Worm (Caenorhabditis elegans): ENCODE measurements around the gene hda-10.

Gene hda-10

ce11 chrII:13882405-13882804, at the start of gene hda-10:
Gene hda-10 (plus strand): TSS chrII:13882705.
- no peak for TF ChIP-seq ztf-22 (GFP tag; optimal IDR thresholded peaks at IDR 0.05)
- no peak for TF ChIP-seq Y56A3A.18 (GFP tag; IDR thresholded peaks at IDR 0.05)
- TF ChIP-seq madf-6 (GFP tag; IDR thresholded peaks at IDR 0.05), result 0 out of 2 replicates have a peak, but pooled peaks have one; percentile 6
- TF ChIP-seq ztf-28 (GFP tag; IDR thresholded peaks at IDR 0.05), result no peak

- TF ChIP-seq aptf-3 (GFP tag; IDR thresholded peaks at IDR 0.05) (no peak), C06A6.2 (GFP tag; conservative IDR thresholded peaks at IDR 0.05) (0 out of 2 replicates have a peak, but pooled peaks have one; percentile 7)
These were observed 49.0 kb upstream of the hda-10 start, which contains the start of gene F08G2.5 for ce11 chrII:13833505-13833904. Gene F08G2.5 (minus strand): TSS chrII:13833631.

- TF ChIP-seq repo-1 (tag; optimal IDR thresholded peaks at IDR 0.05) (peak; percentile 77), F33H1.4 (GFP tag; IDR thresholded peaks at IDR 0.05) (peak; percentile 24; the same call in 1 of the 2 replicates), ztf-26 (tag; optimal IDR thresholded peaks at IDR 0.05) (peak; percentile 86), hmg-1.2 (GFP tag; IDR thresholded peaks at IDR 0.05) (peak; percentile 80), mcd-1 (GFP tag; IDR thresholded peaks at IDR 0.05) (peak; percentile 90), dpl-1 (GFP tag; optimal IDR thresholded peaks at IDR 0.05) (peak; percentile 6), Y53F4B.3 (GFP tag; IDR thresholded peaks at IDR 0.05) (no peak), hrde-1 (tag; optimal IDR thresholded peaks at IDR 0.05; ENCODE audit: borderline replicate concordance) (no peak), ztf-28 (GFP tag; IDR thresholded peaks at IDR 0.05) (0 out of 2 replicates have a peak, but pooled peaks have one; percentile 30), cebp-1 (GFP tag; IDR thresholded peaks at IDR 0.05) (peak; percentile 84), cebp-1 (tag; optimal IDR thresholded peaks at IDR 0.05) (peak; percentile 90), bed-2 (GFP tag; IDR thresholded peaks at IDR 0.05) (no peak), die-1 (tag; optimal IDR thresholded peaks at IDR 0.05) (peak; percentile 58), attf-6 (GFP tag; IDR thresholded peaks at IDR 0.05) (peak; percentile 67), F23B12.7 (tag; optimal IDR thresholded peaks at IDR 0.05; ENCODE audit: insufficient read depth) (peak; percentile 84), Y53G8AR.9 (GFP tag; conservative IDR thresholded peaks at IDR 0.05) (peak; percentile 80), lag-1 (GFP tag; IDR thresholded peaks at IDR 0.05) (0 out of 2 replicates have a peak, but pooled peaks have one; percentile 71), aptf-2 (GFP tag; conservative IDR thresholded peaks at IDR 0.05) (no peak), Y56A3A.18 (GFP tag; IDR thresholded peaks at IDR 0.05) (peak; percentile 92), snpc-4 (GFP tag; optimal IDR thresholded peaks at IDR 0.05) (peak; percentile 97), snpc-4 (tag; optimal IDR thresholded peaks at IDR 0.05) (peak; percentile 98 to 100 (median 100)), tbx-9 (tag; optimal IDR thresholded peaks at IDR 0.05; ENCODE audit: borderline replicate concordance) (no peak), tbp1 (GFP tag; optimal IDR thresholded peaks at IDR 0.05) (peak; percentile 90), pbrm-1 (GFP tag; IDR thresholded peaks at IDR 0.05) (peak; percentile 71), hmg-20 (GFP tag; IDR thresholded peaks at IDR 0.05) (peak; percentile 76; the same call in 1 of the 2 replicates), egl-18 (GFP tag; IDR thresholded peaks at IDR 0.05) (peak; percentile 59; the same call in 1 of the 2 replicates), fkh-3 (tag; optimal IDR thresholded peaks at IDR 0.05) (peak; percentile 28), T07F8.4 (tag; optimal IDR thresholded peaks at IDR 0.05) (peak; percentile 19), egl-44 (GFP tag; IDR thresholded peaks at IDR 0.05) (peak; percentile 66; the same call in 1 of the 2 replicates), B0261.1 (tag; optimal IDR thresholded peaks at IDR 0.05) (peak; percentile 78), hsf-1 (GFP tag; IDR thresholded peaks at IDR 0.05) (0 out of 2 replicates have a peak, but pooled peaks have one; percentile 32), madf-8 (GFP tag; conservative IDR thresholded peaks at IDR 0.05) (0 out of 2 replicates have a peak, but pooled peaks have one; percentile 9), atf-7 (tag; optimal IDR thresholded peaks at IDR 0.05) (peak; percentile 66), mxl-1 (tag; optimal IDR thresholded peaks at IDR 0.05) (no peak), tlf-1 (GFP tag; optimal IDR thresholded peaks at IDR 0.05) (peak; percentile 40), Y79H2A.3 (GFP tag; conservative IDR thresholded peaks at IDR 0.05) (no peak), B0336.3 (GFP tag; IDR thresholded peaks at IDR 0.05) (peak; percentile 53; the same call in 1 of the 2 replicates), somi-1 (GFP tag; optimal IDR thresholded peaks at IDR 0.05) (peak; percentile 81), akir-1 (GFP tag; optimal IDR thresholded peaks at IDR 0.05) (no peak)
These were observed 47.9 kb upstream of the hda-10 start for ce11 chrII:13834380-13835194.
